Fruit fly (Drosophila melanogaster): ENCODE data around the gene CG18417.
A peak's percentile ranks its signal among the peaks of the same experiment; 100 is the strongest.

The CG18417 gene

DNA sequence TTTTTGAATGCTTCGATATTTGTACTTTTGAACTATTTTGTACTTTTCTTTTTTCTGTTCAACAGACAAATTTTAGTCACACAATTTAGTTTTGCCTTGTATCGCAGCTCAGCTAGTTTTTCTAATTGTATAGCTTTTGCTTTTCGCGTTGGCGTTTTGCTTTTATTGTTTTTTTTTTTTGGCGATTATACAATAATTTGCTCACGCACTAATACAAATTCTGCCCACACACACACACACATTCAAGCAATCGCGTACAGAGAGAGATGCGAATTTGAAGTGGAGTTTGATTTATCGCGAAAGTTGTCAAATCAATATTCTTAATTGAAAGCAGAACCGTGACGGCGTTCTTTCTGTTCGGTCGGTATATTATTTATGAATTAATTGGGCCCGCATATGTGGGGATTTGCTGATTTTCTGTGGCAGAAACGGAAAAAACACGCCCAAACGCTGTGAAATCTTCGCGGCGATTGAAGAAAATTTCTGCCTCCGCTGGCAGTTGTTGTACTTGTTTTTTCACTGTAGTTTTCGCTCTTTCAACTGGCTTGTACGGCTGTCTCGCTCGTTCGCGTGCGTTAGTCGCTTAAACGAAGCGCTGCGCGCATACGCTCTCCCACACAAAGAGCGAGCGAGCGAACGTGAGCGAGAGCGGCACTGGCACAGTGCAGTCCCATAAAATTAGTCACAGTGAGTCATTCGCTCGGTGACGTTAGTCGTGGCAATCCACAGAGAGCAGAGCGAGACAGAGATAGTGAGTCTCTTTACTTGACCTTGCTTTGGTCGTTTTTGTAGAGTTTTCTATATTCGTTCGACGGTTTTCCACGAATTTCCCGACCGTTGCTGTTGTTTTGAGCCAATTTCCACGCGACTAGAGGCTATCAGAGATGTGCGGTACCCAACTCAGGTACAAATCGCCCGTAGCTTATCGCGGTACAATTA is 35.1 kb downstream of the CG18417 start, which contains the start of gene Rac2 (continued):
- TF ChIP-seq CG12219 (GFP tag; optimal IDR thresholded peaks at IDR 0.05) (no peak), H15 (GFP tag; IDR thresholded peaks at IDR 0.05) (no peak), CG1603 (tag; optimal IDR thresholded peaks at IDR 0.05) (peak; percentile 1), CG31441 (GFP tag; IDR thresholded peaks at IDR 0.05) (peak; percentile 16; the same call in 1 of the 2 replicates), CG6689 (GFP tag; IDR thresholded peaks at IDR 0.05) (no peak), gro (GFP tag; optimal IDR thresholded peaks at IDR 0.05) (peak; percentile 12), her (GFP tag; optimal IDR thresholded peaks at IDR 0.05) (peak; percentile 24), klu (GFP tag; IDR thresholded peaks at IDR 0.05) (no peak), BtbVII (GFP tag; optimal IDR thresholded peaks at IDR 0.05) (peak; percentile 26), ems (GFP tag; optimal IDR thresholded peaks at IDR 0.05) (no peak), ftz-f1 (GFP tag; optimal IDR thresholded peaks at IDR 0.05) (peak; percentile 98), CG2120 (GFP tag; optimal IDR thresholded peaks at IDR 0.05) (peak; percentile 38), CG8924 (tag; optimal IDR thresholded peaks at IDR 0.05) (peak; percentile 13), CG13287 (GFP tag; IDR thresholded peaks at IDR 0.05; ENCODE audit: partially characterized antibody) (peak; percentile 56; the same call in 1 of the 2 replicates), knrl (GFP tag; IDR thresholded peaks at IDR 0.05; ENCODE audit: partially characterized antibody) (peak; percentile 13; the same call in 1 of the 3 replicates), slbo (GFP tag; IDR thresholded peaks at IDR 0.05) (0 out of 2 replicates have a peak, but pooled peaks have one; percentile 33), Eip74EF (GFP tag; optimal IDR thresholded peaks at IDR 0.05) (peak in 1 of 2 experiments; percentile 23), ac (GFP tag; optimal IDR thresholded peaks at IDR 0.05) (no peak), MBD-R2 (GFP tag; IDR thresholded peaks at IDR 0.05) (0 out of 2 replicates have a peak, but pooled peaks have one; percentile 21), ken (GFP tag; IDR thresholded peaks at IDR 0.05) (0 out of 3 replicates have a peak, but pooled peaks have one; percentile 4), NC2β (GFP tag; optimal IDR thresholded peaks at IDR 0.05) (no peak), Hsf (GFP tag; optimal IDR thresholded peaks at IDR 0.05) (peak; percentile 22), Adf1 (GFP tag; IDR thresholded peaks at IDR 0.05) (peak; percentile 65), onecut (GFP tag; IDR thresholded peaks at IDR 0.05) (no peak), CG32532 (GFP tag; IDR thresholded peaks at IDR 0.05) (peak; percentile 61; the same call in 1 of the 2 replicates), Dip2 (GFP tag; IDR thresholded peaks at IDR 0.05) (no peak), Xrp1 (GFP tag; IDR thresholded peaks at IDR 0.05) (peak; percentile 40; the same call in 1 of the 2 replicates), bab2 (GFP tag; optimal IDR thresholded peaks at IDR 0.05) (no peak), btn (GFP tag; optimal IDR thresholded peaks at IDR 0.05) (no peak), pan (optimal IDR thresholded peaks at IDR 0.05) (no peak), pan (GFP tag; optimal IDR thresholded peaks at IDR 0.05 in 1 of 2, IDR thresholded peaks at IDR 0.05 in 1 of 2) (peak in 1 of 2 experiments; percentile 16), gem (tag; optimal IDR thresholded peaks at IDR 0.05) (peak; percentile 2), CG11398 (GFP tag; optimal IDR thresholded peaks at IDR 0.05) (peak; percentile 22), CG2712 (tag; optimal IDR thresholded peaks at IDR 0.05) (peak; percentile 23), sna (GFP tag; IDR thresholded peaks at IDR 0.05; ENCODE audit: partially characterized antibody) (0 out of 2 replicates have a peak, but pooled peaks have one; percentile 46), gce (GFP tag; IDR thresholded peaks at IDR 0.05) (peak; percentile 51; the same call in 1 of the 3 replicates), CG3163 (GFP tag; optimal IDR thresholded peaks at IDR 0.05) (peak; percentile 89), CG31365 (tag; optimal IDR thresholded peaks at IDR 0.05) (no peak), CG3281 (GFP tag; optimal IDR thresholded peaks at IDR 0.05) (peak; percentile 47), CG9932 (GFP tag; IDR thresholded peaks at IDR 0.05) (peak; percentile 52), zfh2 (GFP tag; optimal IDR thresholded peaks at IDR 0.05) (no peak), CG11695 (GFP tag; IDR thresholded peaks at IDR 0.05) (0 out of 3 replicates have a peak, but pooled peaks have one; percentile 27), dm (GFP tag; optimal IDR thresholded peaks at IDR 0.05) (peak; percentile 26), Drgx (GFP tag; IDR thresholded peaks at IDR 0.05) (peak; percentile 22), pb (GFP tag; optimal IDR thresholded peaks at IDR 0.05) (no peak), Vsx1 (GFP tag; optimal IDR thresholded peaks at IDR 0.05) (peak; percentile 58), row (GFP tag; IDR thresholded peaks at IDR 0.05) (peak; percentile 67), ewg (GFP tag; optimal IDR thresholded peaks at IDR 0.05) (peak; percentile 38), eve (GFP tag; optimal IDR thresholded peaks at IDR 0.05) (peak in 1 of 2 experiments; percentile 60)

Data from whole organism, embryonic.